Fruit fly (Drosophila melanogaster): Measurements from ENCODE around the gene CG6118.

Gene CG6118

DNA sequence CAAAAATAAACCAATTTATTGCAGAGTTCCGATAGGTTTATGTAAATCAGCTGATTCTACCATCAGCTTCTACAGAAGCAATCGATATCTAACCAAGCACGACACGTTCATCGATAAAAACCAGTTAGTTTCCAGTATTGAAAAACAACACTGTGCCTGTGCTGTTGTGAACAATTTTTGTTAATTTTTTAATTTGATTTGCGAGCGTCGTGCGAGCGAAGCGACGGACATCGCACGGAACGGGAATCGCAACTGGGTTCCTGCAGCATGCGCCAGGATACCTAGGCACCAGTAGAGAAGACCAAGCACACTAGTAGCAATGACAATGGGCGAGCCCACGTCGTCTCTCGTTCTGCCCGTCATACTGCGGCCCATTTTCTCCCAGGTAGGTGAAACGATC, 62.7 kb downstream of the CG6118 start, which contains the start of the genes Ccm3 and CG6136 (continued):
- TF ChIP-seq CG9797 (GFP tag; optimal IDR thresholded peaks at IDR 0.05) (peak; percentile 26), CG1792 (GFP tag; optimal IDR thresholded peaks at IDR 0.05) (peak; percentile 57), C15 (GFP tag; IDR thresholded peaks at IDR 0.05) (no peak), prd (optimal IDR thresholded peaks at IDR 0.05) (no peak), prd (GFP tag; IDR thresholded peaks at IDR 0.05) (peak; percentile 52; the same call in 1 of the 3 replicates), CG6254 (GFP tag; optimal IDR thresholded peaks at IDR 0.05) (no peak), ase (GFP tag; IDR thresholded peaks at IDR 0.05) (no peak), CG7271 (tag; optimal IDR thresholded peaks at IDR 0.05) (peak; percentile 6), Lhr (GFP tag; optimal IDR thresholded peaks at IDR 0.05) (no peak), Sin3A (optimal IDR thresholded peaks at IDR 0.05) (peak; percentile 44), E2f2 (GFP tag; IDR thresholded peaks at IDR 0.05) (peak; percentile 66), CG8388 (GFP tag; optimal IDR thresholded peaks at IDR 0.05) (no peak), Usf (GFP tag; optimal IDR thresholded peaks at IDR 0.05) (no peak), Hr78 (GFP tag; optimal IDR thresholded peaks at IDR 0.05) (no peak), CG3726 (GFP tag; IDR thresholded peaks at IDR 0.05) (no peak), hth (optimal IDR thresholded peaks at IDR 0.05) (no peak), CG14860 (GFP tag; IDR thresholded peaks at IDR 0.05; ENCODE audit: partially characterized antibody) (peak; percentile 90), Stat92E (GFP tag; optimal IDR thresholded peaks at IDR 0.05) (no peak), CG17829 (tag; optimal IDR thresholded peaks at IDR 0.05) (peak; percentile 34), sens (GFP tag) (peak; percentile 68), eve (GFP tag; optimal IDR thresholded peaks at IDR 0.05) (no peak), Scr (GFP tag; IDR thresholded peaks at IDR 0.05; ENCODE audit: partially characterized antibody) (peak; percentile 91), CG10565 (GFP tag; optimal IDR thresholded peaks at IDR 0.05) (no peak), Dp (GFP tag; optimal IDR thresholded peaks at IDR 0.05) (peak; percentile 52), CG7357 (GFP tag; IDR thresholded peaks at IDR 0.05) (no peak), scrt (GFP tag; optimal IDR thresholded peaks at IDR 0.05) (no peak), CG34224 (GFP tag; IDR thresholded peaks at IDR 0.05; ENCODE audit: partially characterized antibody) (peak; percentile 92), CTCF (GFP tag; optimal IDR thresholded peaks at IDR 0.05) (no peak), Deaf1 (tag; optimal IDR thresholded peaks at IDR 0.05) (peak; percentile 50), CG1529 (GFP tag; optimal IDR thresholded peaks at IDR 0.05) (no peak), HLH4C (GFP tag; IDR thresholded peaks at IDR 0.05; ENCODE audit: partially characterized antibody) (peak; percentile 91), HmgZ (tag; optimal IDR thresholded peaks at IDR 0.05) (peak; percentile 82), HLH3B (GFP tag; IDR thresholded peaks at IDR 0.05) (0 out of 2 replicates have a peak, but pooled peaks have one; percentile 26), eyg (GFP tag; optimal IDR thresholded peaks at IDR 0.05) (peak; percentile 31), yki (optimal IDR thresholded peaks at IDR 0.05) (no peak), BtbVII (GFP tag; optimal IDR thresholded peaks at IDR 0.05) (no peak), Gug (GFP tag; IDR thresholded peaks at IDR 0.05) (no peak), CG9932 (GFP tag; IDR thresholded peaks at IDR 0.05) (peak; percentile 81), CG34376 (GFP tag; optimal IDR thresholded peaks at IDR 0.05) (peak; percentile 70), CG10431 (GFP tag; optimal IDR thresholded peaks at IDR 0.05) (no peak), CG9609 (GFP tag; optimal IDR thresholded peaks at IDR 0.05) (peak; percentile 15), Dfd (GFP tag; optimal IDR thresholded peaks at IDR 0.05) (no peak), CG2199 (GFP tag; IDR thresholded peaks at IDR 0.05) (no peak), CG10274 (GFP tag; optimal IDR thresholded peaks at IDR 0.05) (no peak), CG31441 (GFP tag; IDR thresholded peaks at IDR 0.05) (no peak), nerfin-2 (GFP tag; IDR thresholded peaks at IDR 0.05; ENCODE audit: partially characterized antibody) (peak; percentile 88), D19A (tag; optimal IDR thresholded peaks at IDR 0.05) (no peak), Ravus (GFP tag; IDR thresholded peaks at IDR 0.05) (no peak), phol (tag; optimal IDR thresholded peaks at IDR 0.05) (peak; percentile 25), ken (GFP tag; IDR thresholded peaks at IDR 0.05) (no peak), pfk (GFP tag; optimal IDR thresholded peaks at IDR 0.05) (no peak), gsb (GFP tag; IDR thresholded peaks at IDR 0.05) (0 out of 2 replicates have a peak, but pooled peaks have one; percentile 30), CG6654 (GFP tag; optimal IDR thresholded peaks at IDR 0.05) (no peak)

Measured in whole organism, embryonic.